Fruit fly (Drosophila melanogaster): ENCODE measurements around the gene poe.

poe gene

DNA sequence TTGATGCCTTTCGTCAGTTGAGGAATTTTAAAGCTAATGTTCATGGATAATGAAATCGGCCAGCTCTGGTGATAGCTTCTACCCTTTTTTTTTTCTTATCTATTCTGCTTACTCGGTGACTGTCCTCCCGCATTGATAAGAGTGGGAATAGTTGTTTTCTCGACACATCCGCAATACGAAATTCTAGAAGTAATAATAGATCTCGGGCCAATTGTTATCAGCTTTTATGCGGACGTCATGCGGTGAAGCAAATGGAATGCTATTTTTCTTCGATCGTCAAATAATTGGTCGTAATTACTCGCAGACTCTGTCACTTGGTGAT lies 16.0 kb upstream of the poe start (continued):
- TF ChIP-seq CG1647 (GFP tag; optimal IDR thresholded peaks at IDR 0.05), result no peak
- no peak for TF ChIP-seq CG6689 (GFP tag; IDR thresholded peaks at IDR 0.05)
- peak; percentile 18 for TF ChIP-seq gem (tag; optimal IDR thresholded peaks at IDR 0.05)
- TF ChIP-seq Sry-β (GFP tag; optimal IDR thresholded peaks at IDR 0.05), result peak; percentile 63
- no peak for TF ChIP-seq Meics (GFP tag; optimal IDR thresholded peaks at IDR 0.05)
- TF ChIP-seq zfh2 (GFP tag; optimal IDR thresholded peaks at IDR 0.05), result peak; percentile 1
- TF ChIP-seq Chrac-16 (GFP tag; optimal IDR thresholded peaks at IDR 0.05), result no peak
- no peak for TF ChIP-seq gt (GFP tag; IDR thresholded peaks at IDR 0.05)
- TF ChIP-seq bbx (GFP tag; IDR thresholded peaks at IDR 0.05; ENCODE audit: partially characterized antibody), result no peak
- TF ChIP-seq CG15011 (GFP tag; optimal IDR thresholded peaks at IDR 0.05), result no peak
- TF ChIP-seq CG14014 (GFP tag; IDR thresholded peaks at IDR 0.05), result no peak

DNA sequence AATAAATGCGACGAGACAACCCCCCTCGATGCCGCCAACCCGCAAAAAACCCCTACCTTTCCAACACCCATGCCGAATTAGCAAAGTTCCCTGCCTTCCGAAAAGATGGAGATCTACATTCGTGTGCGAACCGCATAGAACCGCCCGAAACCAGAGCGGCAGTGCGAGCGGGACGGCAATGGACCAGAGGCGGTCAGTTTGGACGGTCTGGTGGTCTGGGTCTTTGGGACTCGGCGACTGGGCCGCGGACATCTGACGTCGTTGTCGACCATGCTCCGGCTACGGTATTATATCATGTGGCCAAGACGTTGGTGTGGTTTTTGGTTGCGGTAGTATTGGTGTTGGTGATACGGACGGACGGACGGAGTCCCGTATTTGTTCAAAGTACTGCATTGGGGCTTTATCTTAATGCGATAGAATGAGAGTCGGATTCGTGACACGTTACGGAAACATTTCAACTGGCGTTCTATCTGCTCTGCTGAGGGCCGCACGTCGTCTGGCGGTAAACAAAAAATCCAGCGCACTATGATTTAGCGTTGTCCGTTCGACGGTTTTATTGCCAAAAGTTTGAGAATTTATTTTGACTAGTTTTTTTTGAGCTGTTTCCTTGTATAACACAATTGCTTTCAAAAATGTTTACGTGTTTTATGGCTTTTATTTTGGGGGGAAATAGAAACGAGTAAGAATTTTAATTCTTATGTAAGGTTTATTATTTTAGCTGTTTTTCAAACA lies 15.5 kb upstream of the poe start:
- TF ChIP-seq trh (GFP tag; optimal IDR thresholded peaks at IDR 0.05), result no peak
- no peak; the same call in 1 of the 2 replicates for TF ChIP-seq Bgb (GFP tag; IDR thresholded peaks at IDR 0.05; ENCODE audit: partially characterized antibody)
- no peak for TF ChIP-seq z (GFP tag; IDR thresholded peaks at IDR 0.05)
- TF ChIP-seq schlank (tag; optimal IDR thresholded peaks at IDR 0.05), result no peak
- TF ChIP-seq CG17829 (tag; optimal IDR thresholded peaks at IDR 0.05), result no peak
- TF ChIP-seq lilli (GFP tag; optimal IDR thresholded peaks at IDR 0.05), result peak; percentile 27
- TF ChIP-seq Mes4 (GFP tag; optimal IDR thresholded peaks at IDR 0.05), result no peak
- no peak for TF ChIP-seq YL-1 (GFP tag; optimal IDR thresholded peaks at IDR 0.05)
- no peak for TF ChIP-seq ftz-f1 (GFP tag; optimal IDR thresholded peaks at IDR 0.05)
- peak; percentile 38 for TF ChIP-seq CG7839 (tag; optimal IDR thresholded peaks at IDR 0.05)
- TF ChIP-seq tin (GFP tag; optimal IDR thresholded peaks at IDR 0.05), result no peak
- TF ChIP-seq CG5180 (GFP tag; optimal IDR thresholded peaks at IDR 0.05), result no peak
- no peak for TF ChIP-seq gro (GFP tag; optimal IDR thresholded peaks at IDR 0.05)
- TF ChIP-seq row (GFP tag; IDR thresholded peaks at IDR 0.05), result peak; percentile 65
- TF ChIP-seq CG7745 (tag; optimal IDR thresholded peaks at IDR 0.05), result no peak
- no peak for TF ChIP-seq Meics (GFP tag; optimal IDR thresholded peaks at IDR 0.05)
- no peak for TF ChIP-seq E2f1 (GFP tag; IDR thresholded peaks at IDR 0.05)
- TF ChIP-seq TFAM (GFP tag; optimal IDR thresholded peaks at IDR 0.05), result no peak
- no peak for TF ChIP-seq tio (GFP tag; optimal IDR thresholded peaks at IDR 0.05)
- TF ChIP-seq Blimp-1 (GFP tag; optimal IDR thresholded peaks at IDR 0.05), result no peak
- TF ChIP-seq ind (GFP tag; optimal IDR thresholded peaks at IDR 0.05), result no peak
- TF ChIP-seq Trl (optimal IDR thresholded peaks at IDR 0.05), result no peak
- no peak for TF ChIP-seq Trl (GFP tag; optimal IDR thresholded peaks at IDR 0.05)
- no peak for TF ChIP-seq Bteb2 (GFP tag; optimal IDR thresholded peaks at IDR 0.05)
- peak; percentile 34 for TF ChIP-seq CG11504 (tag; optimal IDR thresholded peaks at IDR 0.05)
- TF ChIP-seq Hr51 (GFP tag; optimal IDR thresholded peaks at IDR 0.05), result no peak
- TF ChIP-seq CG2712 (tag; optimal IDR thresholded peaks at IDR 0.05), result no peak
- TF ChIP-seq HLHmδ (GFP tag; optimal IDR thresholded peaks at IDR 0.05), result no peak
- peak; percentile 48 for TF ChIP-seq cg (GFP tag; optimal IDR thresholded peaks at IDR 0.05)
- TF ChIP-seq fd102C (GFP tag; optimal IDR thresholded peaks at IDR 0.05), result no peak
- TF ChIP-seq NK7.1 (GFP tag; optimal IDR thresholded peaks at IDR 0.05), result no peak
- no peak for TF ChIP-seq Opbp (GFP tag; IDR thresholded peaks at IDR 0.05; ENCODE audit: partially characterized antibody)
- no peak for TF ChIP-seq Sry-δ (GFP tag; optimal IDR thresholded peaks at IDR 0.05)
- no peak for TF ChIP-seq ems (GFP tag; optimal IDR thresholded peaks at IDR 0.05)
- no peak for TF ChIP-seq dpn (GFP tag; optimal IDR thresholded peaks at IDR 0.05)
- no peak for TF ChIP-seq gsb-n (tag; optimal IDR thresholded peaks at IDR 0.05)
- TF ChIP-seq sna (GFP tag; IDR thresholded peaks at IDR 0.05; ENCODE audit: partially characterized antibody), result no peak
- no peak for TF ChIP-seq CG7357 (GFP tag; IDR thresholded peaks at IDR 0.05)
- no peak for TF ChIP-seq pum (GFP tag; optimal IDR thresholded peaks at IDR 0.05)
- no peak for TF ChIP-seq NFAT (GFP tag; IDR thresholded peaks at IDR 0.05)
